Fruit fly (Drosophila melanogaster) whole organism, embryonic: ENCODE results near the gene PH4alphaNE2.

Source experiments
- B-H1 ChIP-seq: fragments of 200-800 bp; sonication (Bioruptor generic); IDR thresholded peaks from 3 replicates; pipeline ENCODE4 v1.3.6; 2022; ENCODE audit warnings: missing biosample characterization, missing genetic modification characterization
- B-H2 ChIP-seq: fragments of 200-800 bp; sonication (Bioruptor generic); optimal IDR thresholded peaks from 2 replicates; lab custom pipeline; 2018; ENCODE audit warnings: missing biosample characterization, mild to moderate bottlenecking, missing genetic modification characterization
- Bgb ChIP-seq: fragments of 200-800 bp; sonication (Bioruptor generic); IDR thresholded peaks from 2 replicates; pipeline ENCODE4 v1.3.6; 2022; ENCODE audit warnings: missing biosample characterization, missing genetic modification characterization; ENCODE audit not compliant: partially characterized antibody
- CG10543 ChIP-seq: fragments of 200-800 bp; sonication (Bioruptor generic); optimal IDR thresholded peaks from 3 replicates; lab custom pipeline; 2017; ENCODE audit warnings: missing biosample characterization, mild to moderate bottlenecking, missing genetic modification characterization, moderate library complexity
- CG12391 ChIP-seq: fragments of 200-800 bp; sonication (Bioruptor generic); optimal IDR thresholded peaks from 3 replicates; lab custom pipeline; 2018; ENCODE audit warnings: missing biosample characterization, mild to moderate bottlenecking, missing genetic modification characterization, moderate library complexity
- CG12769 ChIP-seq: fragments of 200-800 bp; sonication (Bioruptor generic); optimal IDR thresholded peaks from 2 replicates; lab custom pipeline; 2019; ENCODE audit warnings: missing biosample characterization, mild to moderate bottlenecking, missing genetic modification characterization, moderate library complexity
- CG13123 ChIP-seq: fragments of 200-800 bp; sonication (Bioruptor generic); optimal IDR thresholded peaks from 2 replicates; lab custom pipeline; 2016; ENCODE audit warnings: missing biosample characterization, missing genetic modification characterization
- CG13775 ChIP-seq: fragments of 200-800 bp; sonication (Bioruptor generic); optimal IDR thresholded peaks from 3 replicates; lab custom pipeline; 2017; ENCODE audit warnings: missing biosample characterization, mild to moderate bottlenecking, missing genetic modification characterization
- CG15073 ChIP-seq: fragments of 200-800 bp; sonication (Bioruptor generic); optimal IDR thresholded peaks from 2 replicates; lab custom pipeline; 2016; ENCODE audit warnings: missing biosample characterization, missing genetic modification characterization
- CG15269 ChIP-seq: fragments of 200-800 bp; sonication (Bioruptor generic); optimal IDR thresholded peaks from 2 replicates; lab custom pipeline; 2018; ENCODE audit warnings: missing biosample characterization, mild to moderate bottlenecking, missing genetic modification characterization, moderate library complexity
- CG17328 ChIP-seq: fragments of 200-800 bp; sonication (Bioruptor generic); IDR thresholded peaks from 2 replicates; pipeline ENCODE4 v1.3.6; 2022; ENCODE audit warnings: missing biosample characterization, missing genetic modification characterization
- CG17912 ChIP-seq: fragments of 200-800 bp; sonication (Bioruptor generic); optimal IDR thresholded peaks from 2 replicates; lab custom pipeline; 2018; ENCODE audit warnings: missing biosample characterization, mild to moderate bottlenecking, missing genetic modification characterization
- CG18262 ChIP-seq: fragments of 200-800 bp; optimal IDR thresholded peaks from 3 replicates; lab custom pipeline; 2019; ENCODE audit warnings: missing biosample characterization, mild to moderate bottlenecking, missing genetic modification characterization, moderate library complexity
- CG2116 ChIP-seq: fragments of 200-800 bp; sonication (Bioruptor generic); optimal IDR thresholded peaks from 3 replicates; lab custom pipeline; 2018; ENCODE audit warnings: missing biosample characterization, mild to moderate bottlenecking, missing genetic modification characterization
- CG3163 ChIP-seq: fragments of 200-800 bp; sonication (Bioruptor generic); optimal IDR thresholded peaks from 3 replicates; lab custom pipeline; 2016; ENCODE audit warnings: missing biosample characterization, missing genetic modification characterization
- CG34422 ChIP-seq: fragments of 200-800 bp; sonication (Bioruptor generic); IDR thresholded peaks from 3 replicates; pipeline ENCODE4 v1.3.6; 2022; ENCODE audit warnings: missing biosample characterization, missing genetic modification characterization
- CG4424 ChIP-seq: fragments of 200-800 bp; sonication (Bioruptor generic); optimal IDR thresholded peaks from 3 replicates; lab custom pipeline; 2016; ENCODE audit warnings: missing biosample characterization, missing genetic modification characterization
- CG4617 ChIP-seq: fragments of 200-800 bp; sonication (Bioruptor generic); optimal IDR thresholded peaks from 3 replicates; lab custom pipeline; 2016; ENCODE audit warnings: missing biosample characterization, missing genetic modification characterization, borderline replicate concordance
- CG6272 ChIP-seq: fragments of 200-800 bp; sonication (Bioruptor generic); IDR thresholded peaks from 2 replicates; pipeline ENCODE4 v1.3.6; 2022; ENCODE audit warnings: missing biosample characterization, missing genetic modification characterization
- CG6689 ChIP-seq: fragments of 200-800 bp; sonication (Bioruptor generic); IDR thresholded peaks from 2 replicates; pipeline ENCODE4 v1.3.6; 2022; ENCODE audit warnings: missing biosample characterization, missing genetic modification characterization
- D19A ChIP-seq: fragments of 200-800 bp; optimal IDR thresholded peaks from 3 replicates; lab custom pipeline; 2019; ENCODE audit warnings: missing biosample characterization, mild to moderate bottlenecking, missing genetic modification characterization, moderate library complexity
- D19B ChIP-seq: fragments of 200-800 bp; sonication (Bioruptor generic); optimal IDR thresholded peaks from 2 replicates; lab custom pipeline; 2017; ENCODE audit warnings: missing biosample characterization, mild to moderate bottlenecking, missing genetic modification characterization
- Dbx ChIP-seq: fragments of 200-800 bp; sonication (Bioruptor generic); IDR thresholded peaks from 3 replicates; pipeline ENCODE4 v1.3.6; 2022; ENCODE audit warnings: missing biosample characterization, missing genetic modification characterization
- Deaf1 ChIP-seq: fragments of 200-800 bp; optimal IDR thresholded peaks from 3 replicates; lab custom pipeline; 2019; ENCODE audit warnings: missing biosample characterization, mild to moderate bottlenecking, missing genetic modification characterization, moderate library complexity
- E2f1 ChIP-seq: fragments of 200-800 bp; sonication (Bioruptor generic); IDR thresholded peaks from 2 replicates; pipeline ENCODE4 v1.3.6; 2022; ENCODE audit warnings: missing biosample characterization, missing genetic modification characterization
- Eip74EF ChIP-seq, 2 experiments: fragments of 200-800 bp in 1 of 2; fragments of >200 bp in 1 of 2; sonication (Bioruptor generic) in 1 of 2; optimal IDR thresholded peaks; 2 replicates each; lab custom pipeline; 2017 to 2019; ENCODE audit warnings: missing biosample characterization in 2 of 2, missing genetic modification characterization in 2 of 2, mild to moderate bottlenecking in 1 of 2, moderate library complexity in 1 of 2
- Ets65A ChIP-seq: fragments of 200-800 bp; sonication (Bioruptor generic); peaks from one replicate; lab custom pipeline; 2016; ENCODE audit warnings: missing biosample characterization, missing genetic modification characterization
- Fer1 ChIP-seq: fragments of 200-800 bp; sonication (Bioruptor generic); optimal IDR thresholded peaks from 2 replicates; lab custom pipeline; 2017; ENCODE audit warnings: missing biosample characterization, mild to moderate bottlenecking, missing genetic modification characterization
- HLH3B ChIP-seq: fragments of 200-800 bp; sonication (Bioruptor generic); IDR thresholded peaks from 2 replicates; pipeline ENCODE4 v1.3.6; 2022; ENCODE audit warnings: missing biosample characterization, missing genetic modification characterization
- HLHmδ ChIP-seq: fragments of 200-800 bp; sonication (Bioruptor generic); optimal IDR thresholded peaks from 2 replicates; lab custom pipeline; 2018; ENCODE audit warnings: missing biosample characterization, mild to moderate bottlenecking, missing genetic modification characterization, moderate library complexity
- Jarid2 ChIP-seq: fragments of 200-800 bp; sonication (Bioruptor generic); optimal IDR thresholded peaks from 3 replicates; lab custom pipeline; 2017; ENCODE audit warnings: mild to moderate bottlenecking, missing biosample characterization, missing genetic modification reagents, missing genetic modification characterization
- Med ChIP-seq: fragments of 200-800 bp; sonication (Bioruptor generic); peaks from one replicate; lab custom pipeline; 2016; ENCODE audit warnings: missing biosample characterization, missing genetic modification characterization, mild to moderate bottlenecking, inconsistent platforms, moderate library complexity
- Mrtf ChIP-seq: fragments of 200-800 bp; sonication (Bioruptor generic); IDR thresholded peaks from 3 replicates; pipeline ENCODE4 v1.3.6; 2022; ENCODE audit warnings: missing biosample characterization, missing genetic modification characterization
- PHDP ChIP-seq: fragments of 200-800 bp; sonication (Bioruptor generic); optimal IDR thresholded peaks from 3 replicates; lab custom pipeline; 2018; ENCODE audit warnings: missing biosample characterization, mild to moderate bottlenecking, missing genetic modification characterization, moderate library complexity
- Rfx ChIP-seq: fragments of 200-800 bp; sonication (Bioruptor generic); IDR thresholded peaks from 2 replicates; pipeline ENCODE4 v1.3.6; 2022; ENCODE audit warnings: missing biosample characterization, missing genetic modification characterization
- Sry-δ ChIP-seq: fragments of 200-800 bp; sonication (Bioruptor generic); optimal IDR thresholded peaks from 2 replicates; lab custom pipeline; 2016; ENCODE audit warnings: missing biosample characterization, missing genetic modification characterization
- Trl ChIP-seq, 3 experiments: fragments of >200 bp in 2 of 3; fragments of 200-800 bp in 1 of 3; sonication (Bioruptor generic) in 1 of 3; optimal IDR thresholded peaks; 2 replicates in 1 of 3; 3 replicates in 2 of 3; lab custom pipeline; 2016 to 2017; ENCODE audit warnings: missing biosample characterization in 1 of 3, missing genetic modification characterization in 1 of 3
- YL-1 ChIP-seq: fragments of 200-800 bp; sonication (Bioruptor generic); optimal IDR thresholded peaks from 3 replicates; lab custom pipeline; 2017; ENCODE audit warnings: missing biosample characterization, mild to moderate bottlenecking, missing genetic modification characterization
- az2 ChIP-seq: fragments of 200-800 bp; sonication (Bioruptor generic); optimal IDR thresholded peaks from 3 replicates; lab custom pipeline; 2016; ENCODE audit warnings: missing biosample characterization, missing genetic modification characterization
- dan ChIP-seq: fragments of 200-800 bp; sonication (Bioruptor generic); IDR thresholded peaks from 2 replicates; pipeline ENCODE4 v1.3.6; 2022; ENCODE audit warnings: missing biosample characterization, missing genetic modification characterization
- gce ChIP-seq: fragments of 200-800 bp; sonication (Bioruptor generic); IDR thresholded peaks from 3 replicates; pipeline ENCODE4 v1.3.6; 2022; ENCODE audit warnings: missing biosample characterization, missing genetic modification characterization
- lmd ChIP-seq: fragments of 200-800 bp; sonication (Bioruptor generic); IDR thresholded peaks from 2 replicates; pipeline ENCODE4 v1.3.6; 2022; ENCODE audit warnings: missing biosample characterization, missing genetic modification characterization
- nom ChIP-seq: fragments of 200-800 bp; sonication (Bioruptor generic); optimal IDR thresholded peaks from 2 replicates; lab custom pipeline; 2017; ENCODE audit warnings: missing biosample characterization, missing genetic modification characterization, mild to moderate bottlenecking, moderate library complexity, missing genetic modification reagents
- pita ChIP-seq: fragments of 200-800 bp; sonication (Bioruptor generic); optimal IDR thresholded peaks from 2 replicates; lab custom pipeline; 2017; ENCODE audit warnings: missing biosample characterization, mild to moderate bottlenecking, missing genetic modification characterization
- pnt ChIP-seq: fragments of 200-800 bp; sonication (Bioruptor generic); optimal IDR thresholded peaks from 3 replicates; lab custom pipeline; 2016; ENCODE audit warnings: missing biosample characterization, missing genetic modification characterization
- pzg ChIP-seq: fragments of 200-800 bp; sonication (Bioruptor generic); optimal IDR thresholded peaks from 3 replicates; lab custom pipeline; 2018; ENCODE audit warnings: missing biosample characterization, mild to moderate bottlenecking, missing genetic modification characterization, moderate library complexity
- sens ChIP-seq: fragments of 200-800 bp; sonication (Bioruptor generic); peaks from one replicate; lab custom pipeline; 2016; ENCODE audit warnings: missing biosample characterization, missing genetic modification characterization
- stc ChIP-seq: fragments of 200-800 bp; sonication (Bioruptor generic); IDR thresholded peaks from 2 replicates; pipeline ENCODE4 v1.3.6; 2022; ENCODE audit warnings: missing biosample characterization, missing genetic modification characterization
- tll ChIP-seq, 2 experiments: fragments of 200-800 bp in 1 of 2; fragments of >200 bp in 1 of 2; sonication (Bioruptor generic) in 1 of 2; optimal IDR thresholded peaks; 2 replicates each; lab custom pipeline; 2017 to 2019; ENCODE audit warnings: missing biosample characterization in 2 of 2, missing genetic modification characterization in 2 of 2, mild to moderate bottlenecking in 1 of 2, moderate library complexity in 1 of 2
- z ChIP-seq: fragments of 200-800 bp; sonication (Bioruptor generic); IDR thresholded peaks from 3 replicates; pipeline ENCODE4 v1.3.6; 2022; ENCODE audit warnings: missing biosample characterization, missing genetic modification characterization

The PH4alphaNE2 gene

dm6 chr3R:30461608-30462243 lies 50.3 kb downstream of the PH4alphaNE2 start (continued):
- TF ChIP-seq B-H2 (GFP tag; lab: Kevin White, UChicago): no peak
- TF ChIP-seq Bgb: no peak
- TF ChIP-seq pita (GFP tag; lab: Kevin White, UChicago): no peak
- TF ChIP-seq PHDP: peak; percentile 29
- TF ChIP-seq CG34422 (GFP tag; lab: Robert Waterston, UW): no peak
- peak; percentile 17 for TF ChIP-seq CG4424 (GFP tag; lab: Kevin White, UChicago)
- TF ChIP-seq B-H1 (GFP tag; lab: Robert Waterston, UW): peak; percentile 15; the same call in 1 of the 3 replicates
- TF ChIP-seq sens (GFP tag; lab: Kevin White, UChicago): no peak
- 0 out of 2 replicates have a peak, but pooled peaks have one; percentile 32 for TF ChIP-seq CG17328 (GFP tag; lab: Robert Waterston, UW)
- no peak for TF ChIP-seq Sry-δ
- no peak for TF ChIP-seq CG4617
- TF ChIP-seq nom (GFP tag; lab: Kevin White, UChicago): peak; percentile 21
- TF ChIP-seq D19A: no peak
- TF ChIP-seq CG6689 (GFP tag; lab: Robert Waterston, UW): 0 out of 2 replicates have a peak, but pooled peaks have one; percentile 37
- no peak for TF ChIP-seq pzg (GFP tag; lab: Kevin White, UChicago)
- peak; percentile 35 for TF ChIP-seq Fer1
- no peak for TF ChIP-seq CG3163 (GFP tag; lab: Kevin White, UChicago)
- peak; percentile 41; the same call in 1 of the 2 replicates for TF ChIP-seq HLH3B (GFP tag; lab: Robert Waterston, UW)
- TF ChIP-seq CG6272: no peak
- no peak for TF ChIP-seq tll (GFP tag; optimal IDR thresholded peaks at IDR 0.05; lab: Kevin White, UChicago)
- no peak for TF ChIP-seq Trl (optimal IDR thresholded peaks at IDR 0.05; lab: Kevin White, UChicago)
- no peak for TF ChIP-seq Trl (GFP tag; optimal IDR thresholded peaks at IDR 0.05; lab: Kevin White, UChicago)
- TF ChIP-seq CG15073: no peak
- TF ChIP-seq stc (GFP tag; lab: Robert Waterston, UW): 0 out of 2 replicates have a peak, but pooled peaks have one; percentile 8
- TF ChIP-seq CG18262 (tag; lab: Kevin White, UChicago): peak; percentile 33
- no peak for TF ChIP-seq Eip74EF (GFP tag; optimal IDR thresholded peaks at IDR 0.05; lab: Kevin White, UChicago)
- no peak for TF ChIP-seq CG13123 (GFP tag; lab: Kevin White, UChicago)
- TF ChIP-seq gce (GFP tag; lab: Robert Waterston, UW): no peak
- no peak for TF ChIP-seq Ets65A (GFP tag; lab: Kevin White, UChicago)
- TF ChIP-seq pnt (GFP tag; lab: Kevin White, UChicago): no peak
- no peak for TF ChIP-seq YL-1 (GFP tag; lab: Kevin White, UChicago)
- TF ChIP-seq, all 482 proteins: peak for 89

- 0 out of 2 replicates have a peak, but pooled peaks have one; percentile 7 for TF ChIP-seq Rfx
- TF ChIP-seq dan (GFP tag; lab: Robert Waterston, UW): no peak
- TF ChIP-seq CG15269 (tag; lab: Kevin White, UChicago): peak; percentile 45
- peak; percentile 48 for TF ChIP-seq Jarid2
- TF ChIP-seq E2f1: no peak
- peak; percentile 24 for TF ChIP-seq D19B (GFP tag; lab: Kevin White, UChicago)
- no peak for TF ChIP-seq tll (GFP tag; optimal IDR thresholded peaks at IDR 0.05; lab: Kevin White, UChicago)
- peak; percentile 58 for TF ChIP-seq CG12769 (tag; lab: Kevin White, UChicago)
- peak; percentile 43 for TF ChIP-seq CG10543 (GFP tag; lab: Kevin White, UChicago)
- peak; percentile 97 for TF ChIP-seq Deaf1 (tag; lab: Kevin White, UChicago)
- TF ChIP-seq CG13775 (GFP tag; lab: Kevin White, UChicago): no peak
- TF ChIP-seq CG12391 (tag; lab: Kevin White, UChicago): no peak
- peak; percentile 70; the same call in 2 of the 3 replicates for TF ChIP-seq z
- no peak for TF ChIP-seq CG2116 (GFP tag; lab: Kevin White, UChicago)
- no peak for TF ChIP-seq HLHmδ (GFP tag; lab: Kevin White, UChicago)
- no peak for TF ChIP-seq Dbx (GFP tag; lab: Robert Waterston, UW)
- TF ChIP-seq Med (GFP tag; lab: Kevin White, UChicago): peak; percentile 73
- TF ChIP-seq az2 (GFP tag; lab: Kevin White, UChicago): no peak
- no peak for TF ChIP-seq CG17912 (GFP tag; lab: Kevin White, UChicago)
- no peak for TF ChIP-seq Mrtf (GFP tag; lab: Robert Waterston, UW)
- no peak for TF ChIP-seq lmd (GFP tag; lab: Robert Waterston, UW)
These were observed 51.8 kb downstream of the PH4alphaNE2 start for dm6 chr3R:30460187-30460586.
